Fruit fly (Drosophila melanogaster) whole organism, adult: ENCODE data around the gene CG3568.

Experiments
- bab1 ChIP-seq: fragments of 200-800 bp; sonication (Bioruptor generic); optimal IDR thresholded peaks from 3 replicates; lab custom pipeline; 2019; ENCODE audit warnings: missing biosample characterization, mild to moderate bottlenecking, missing genetic modification characterization, moderate library complexity
- ovo ChIP-seq: fragments of 200-800 bp; sonication (Bioruptor generic); optimal IDR thresholded peaks from 2 replicates; lab custom pipeline; 2016; ENCODE audit warnings: missing biosample characterization, missing genetic modification characterization

DNA sequence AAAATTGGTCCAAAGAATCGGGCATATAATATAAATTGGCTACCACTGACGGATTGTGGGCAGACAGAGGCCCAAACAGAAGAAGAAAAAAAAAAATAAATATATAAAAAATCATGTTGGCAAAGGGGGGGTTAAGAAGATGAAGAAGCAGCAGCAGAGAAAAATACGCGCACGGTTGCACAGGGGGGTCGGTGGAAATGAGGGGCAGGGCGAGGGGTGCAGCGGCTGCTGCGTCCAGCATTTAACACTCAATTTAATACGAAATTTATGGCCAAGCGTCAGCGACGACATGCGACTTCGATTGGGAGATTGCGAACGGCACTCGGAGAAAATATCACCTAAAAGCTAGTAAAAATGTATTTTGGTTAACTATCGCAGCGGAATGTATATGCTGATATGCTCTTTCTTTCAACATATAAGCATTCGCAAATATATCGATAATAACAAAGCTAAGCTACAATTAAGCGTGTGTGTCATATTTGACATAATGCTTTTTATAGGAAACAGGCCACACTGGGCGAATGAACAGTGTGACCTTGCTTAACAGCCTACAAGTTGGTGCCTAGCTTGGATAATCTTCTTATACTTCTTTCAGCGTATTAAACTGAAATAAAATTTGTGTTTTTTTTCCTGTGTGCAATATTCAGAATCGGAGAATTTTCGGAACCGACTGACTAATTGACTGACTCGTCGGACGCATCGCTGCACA, 49.1 kb upstream of the CG3568 start:
- TF ChIP-seq bab1 (GFP tag; lab: Kevin White, UChicago) (no peak), ovo (GFP tag; lab: Kevin White, UChicago) (no peak)
